Worm (Caenorhabditis elegans) whole organism, L1 larva: ENCODE results near the gene epg-5.

Experiments
- C04F5.9 ChIP-seq: sonication (generic microtip); optimal IDR thresholded peaks from 2 replicates; lab custom pipeline; 2016; ENCODE audit warnings: missing genetic modification characterization, missing compliant biosample characterization
- C16A3.4 ChIP-seq: fragments of 150-350 bp; optimal IDR thresholded peaks from 2 replicates; lab custom pipeline; 2014; ENCODE audit warnings: missing biosample characterization, missing genetic modification characterization
- F16B12.6 ChIP-seq: fragments of 150-350 bp; optimal IDR thresholded peaks from 2 replicates; lab custom pipeline; 2014; ENCODE audit warnings: missing biosample characterization, missing genetic modification characterization
- Y116A8C.19 ChIP-seq: sonication (generic microtip); optimal IDR thresholded peaks from 2 replicates; lab custom pipeline; 2016; ENCODE audit warnings: missing compliant biosample characterization, missing genetic modification characterization, borderline replicate concordance
- alr-1 ChIP-seq: fragments of 200-800 bp; sonication (Bioruptor generic); optimal IDR thresholded peaks from 2 replicates; lab custom pipeline; 2018; ENCODE audit warnings: borderline replicate concordance, mild to moderate bottlenecking, missing genetic modification characterization, missing compliant biosample characterization
- ama-1 ChIP-seq: fragments of 150-350 bp; optimal IDR thresholded peaks from 2 replicates; lab custom pipeline; 2014
- blmp-1 ChIP-seq: fragments of 150-350 bp; optimal IDR thresholded peaks from 2 replicates; lab custom pipeline; 2014; ENCODE audit warnings: missing biosample characterization, missing genetic modification characterization
- ceh-63 ChIP-seq: fragments of 200-800 bp; sonication (Bioruptor generic); optimal IDR thresholded peaks from 2 replicates; lab custom pipeline; 2018; ENCODE audit warnings: mild to moderate bottlenecking, missing genetic modification characterization, missing compliant biosample characterization
- ceh-88 ChIP-seq: fragments of 200-800 bp; sonication (Bioruptor generic); IDR thresholded peaks from 2 replicates; pipeline ENCODE4 v1.3.6; 2022; ENCODE audit warnings: missing genetic modification characterization, missing compliant biosample characterization
- ceh-90 ChIP-seq: sonication (generic microtip); optimal IDR thresholded peaks from 2 replicates; lab custom pipeline; 2016; ENCODE audit warnings: missing genetic modification characterization, missing compliant biosample characterization
- ces-1 ChIP-seq: fragments of 150-350 bp; optimal IDR thresholded peaks from 2 replicates; lab custom pipeline; 2014; ENCODE audit warnings: missing biosample characterization, missing genetic modification reagents, missing genetic modification characterization
- efl-1 ChIP-seq, 4 experiments: fragments of 150-350 bp; optimal IDR thresholded peaks in 3 of 4; peaks in 1 of 4; 1 replicate in 1 of 4; 2 replicates in 3 of 4; lab custom pipeline; 2014; ENCODE audit warnings: missing biosample characterization in 2 of 4, missing genetic modification characterization in 2 of 4, missing genetic modification reagents in 2 of 4
- efl-3 ChIP-seq: fragments of 200-800 bp; sonication (Bioruptor generic); optimal IDR thresholded peaks from 2 replicates; lab custom pipeline; 2018; ENCODE audit warnings: mild to moderate bottlenecking, missing genetic modification characterization, missing compliant biosample characterization
- egl-27 ChIP-seq, 2 experiments: fragments of 150-350 bp in 1 of 2; sonication (generic microtip); optimal IDR thresholded peaks; 3 replicates each; lab custom pipeline; 2017 to 2018; ENCODE audit warnings: missing biosample characterization in 2 of 2, missing genetic modification characterization in 2 of 2, missing genetic modification reagents in 2 of 2
- ets-5 ChIP-seq: fragments of 200-800 bp; sonication (Bioruptor generic); IDR thresholded peaks from 2 replicates; pipeline ENCODE4 v1.3.6; 2022; ENCODE audit warnings: missing genetic modification characterization, missing compliant biosample characterization
- fkh-4 ChIP-seq: sonication (generic microtip); optimal IDR thresholded peaks from 2 replicates; lab custom pipeline; 2016; ENCODE audit warnings: missing compliant biosample characterization, missing genetic modification characterization, borderline replicate concordance
- fkh-8 ChIP-seq: sonication (generic microtip); optimal IDR thresholded peaks from 2 replicates; lab custom pipeline; 2016; ENCODE audit warnings: mild to moderate bottlenecking, missing genetic modification characterization, missing compliant biosample characterization
- hlh-17 ChIP-seq: fragments of 200-800 bp; sonication (Bioruptor generic); optimal IDR thresholded peaks from 2 replicates; lab custom pipeline; 2018; ENCODE audit warnings: missing genetic modification characterization, mild to moderate bottlenecking, missing compliant biosample characterization, moderate library complexity, borderline replicate concordance
- irx-1 ChIP-seq: sonication (generic microtip); optimal IDR thresholded peaks from 2 replicates; lab custom pipeline; 2016; ENCODE audit warnings: missing genetic modification characterization, missing compliant biosample characterization
- isw-1 ChIP-seq: fragments of 200-800 bp; sonication (Bioruptor generic); IDR thresholded peaks from 2 replicates; pipeline ENCODE4 v1.3.6; 2022; ENCODE audit warnings: missing genetic modification characterization, missing compliant biosample characterization
- jun-1 ChIP-seq: fragments of 150-350 bp; optimal IDR thresholded peaks from 2 replicates; lab custom pipeline; 2014; ENCODE audit warnings: missing biosample characterization, missing genetic modification reagents, missing genetic modification characterization
- lin-13 ChIP-seq: fragments of 150-350 bp; optimal IDR thresholded peaks from 2 replicates; lab custom pipeline; 2014; ENCODE audit warnings: missing biosample characterization, missing genetic modification reagents, missing genetic modification characterization
- lin-35 ChIP-seq, 2 experiments: fragments of 150-350 bp; optimal IDR thresholded peaks; 2 replicates each; lab custom pipeline; 2014; ENCODE audit warnings: missing biosample characterization in 2 of 2, missing genetic modification characterization in 2 of 2, missing genetic modification reagents in 2 of 2
- lsy-2 ChIP-seq, 2 experiments: fragments of 150-350 bp; optimal IDR thresholded peaks; 2 replicates each; lab custom pipeline; 2014; ENCODE audit warnings: missing biosample characterization in 2 of 2, missing genetic modification characterization in 2 of 2
- nhr-19 ChIP-seq: fragments of 200-800 bp; sonication (Bioruptor generic); conservative IDR thresholded peaks from 2 replicates; pipeline ENCODE4 v1.3.6; 2022; ENCODE audit warnings: missing genetic modification characterization, missing compliant biosample characterization
- nhr-237 ChIP-seq: fragments of 150-350 bp; optimal IDR thresholded peaks from 2 replicates; lab custom pipeline; 2014; ENCODE audit warnings: missing biosample characterization, missing genetic modification characterization
- nhr-28 ChIP-seq: fragments of 150-350 bp; optimal IDR thresholded peaks from 2 replicates; lab custom pipeline; 2014; ENCODE audit warnings: missing biosample characterization, missing genetic modification characterization
- nhr-47 ChIP-seq: sonication (generic microtip); optimal IDR thresholded peaks from 2 replicates; lab custom pipeline; 2016; ENCODE audit warnings: mild to moderate bottlenecking, missing genetic modification characterization, moderate library complexity, missing compliant biosample characterization
- nhr-71 ChIP-seq: sonication (generic microtip); optimal IDR thresholded peaks from 2 replicates; lab custom pipeline; 2016; ENCODE audit warnings: mild to moderate bottlenecking, missing genetic modification characterization, moderate library complexity, missing compliant biosample characterization
- nhr-77 ChIP-seq: fragments of 150-350 bp; optimal IDR thresholded peaks from 2 replicates; lab custom pipeline; 2014; ENCODE audit warnings: missing biosample characterization, missing genetic modification characterization
- nhr-84 ChIP-seq: sonication (generic microtip); optimal IDR thresholded peaks from 2 replicates; lab custom pipeline; 2017; ENCODE audit warnings: missing biosample characterization, missing genetic modification characterization
- rnt-1 ChIP-seq: sonication (generic microtip); optimal IDR thresholded peaks from 2 replicates; lab custom pipeline; 2016; ENCODE audit warnings: mild to moderate bottlenecking, missing genetic modification characterization, moderate library complexity, missing compliant biosample characterization
- sptf-1 ChIP-seq: fragments of 150-350 bp; optimal IDR thresholded peaks from 2 replicates; lab custom pipeline; 2014; ENCODE audit warnings: missing biosample characterization, missing genetic modification characterization
- tbx-2 ChIP-seq: sonication (generic microtip); optimal IDR thresholded peaks from 2 replicates; lab custom pipeline; 2016; ENCODE audit warnings: missing genetic modification characterization, missing compliant biosample characterization
- tlp-1 ChIP-seq: fragments of 150-350 bp; optimal IDR thresholded peaks from 2 replicates; lab custom pipeline; 2014; ENCODE audit warnings: missing biosample characterization, missing genetic modification characterization
- unc-30 ChIP-seq: sonication (generic microtip); optimal IDR thresholded peaks from 2 replicates; lab custom pipeline; 2017; ENCODE audit warnings: missing biosample characterization, missing genetic modification characterization
- unc-86 ChIP-seq: sonication (generic microtip); optimal IDR thresholded peaks from 2 replicates; lab custom pipeline; 2016; ENCODE audit warnings: missing genetic modification characterization, missing compliant biosample characterization
- vab-15 ChIP-seq: sonication (generic microtip); optimal IDR thresholded peaks from 2 replicates; lab custom pipeline; 2017; ENCODE audit warnings: missing genotype, mild to moderate bottlenecking, missing genetic modification characterization, missing compliant biosample characterization
- xbp-1 ChIP-seq: sonication (generic microtip); optimal IDR thresholded peaks from 2 replicates; lab custom pipeline; 2016; ENCODE audit warnings: missing genetic modification characterization, missing compliant biosample characterization
- zag-1 ChIP-seq: fragments of 150-350 bp; optimal IDR thresholded peaks from 2 replicates; lab custom pipeline; 2014; ENCODE audit warnings: missing biosample characterization, missing genetic modification characterization

The epg-5 gene

DNA sequence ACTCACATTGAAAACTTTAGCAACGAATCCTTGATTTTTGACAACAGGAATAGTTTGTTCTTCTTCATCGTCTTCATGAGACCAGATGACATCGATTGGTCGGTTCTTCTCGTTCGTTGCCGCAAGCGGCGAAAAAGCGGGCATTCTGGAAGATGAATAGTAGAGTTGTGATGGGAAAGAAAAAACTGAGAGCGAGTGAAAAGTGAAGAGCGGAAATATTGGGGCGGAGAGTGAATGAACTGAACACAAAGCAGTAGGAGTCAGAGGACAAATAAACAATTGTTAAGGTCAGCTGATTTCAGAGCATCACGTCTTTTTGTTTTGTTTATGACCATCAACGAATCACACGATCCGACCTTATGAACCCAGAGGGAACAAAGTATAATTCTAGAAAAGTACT lies 47.9 kb downstream of the epg-5 start, which contains the start of gene F18C5.10 (continued):
- TF ChIP-seq Y116A8C.19 (tag; lab: Kevin White, UChicago) (no peak), ets-5 (no peak), nhr-19 (GFP tag; lab: Robert Waterston, UW) (peak; percentile 36), ces-1 (GFP tag; lab: Kevin White, UChicago) (no peak), xbp-1 (tag; lab: Kevin White, UChicago) (no peak), ceh-63 (GFP tag; lab: Kevin White, UChicago) (no peak), nhr-84 (no peak), tbx-2 (tag; lab: Kevin White, UChicago) (no peak), lsy-2 (tag; optimal IDR thresholded peaks at IDR 0.05; lab: Kevin White, UChicago) (peak in 1 of 2 experiments; percentile 26), efl-1 (optimal IDR thresholded peaks at IDR 0.05; lab: Kevin White, UChicago) (no peak), efl-1 (GFP tag; optimal IDR thresholded peaks at IDR 0.05 in 1 of 2; lab: Kevin White, UChicago) (no peak), jun-1 (tag; lab: Kevin White, UChicago) (no peak), egl-27 (tag; optimal IDR thresholded peaks at IDR 0.05; lab: Kevin White, UChicago) (no peak), sptf-1 (tag; lab: Kevin White, UChicago) (no peak), tlp-1 (no peak), nhr-28 (tag; lab: Kevin White, UChicago) (no peak), unc-30 (tag; lab: Kevin White, UChicago) (no peak), alr-1 (tag; lab: Kevin White, UChicago) (no peak), C16A3.4 (peak; percentile 20), hlh-17 (no peak), rnt-1 (tag; lab: Kevin White, UChicago) (peak; percentile 16), unc-86 (tag; lab: Kevin White, UChicago) (no peak), irx-1 (tag; lab: Kevin White, UChicago) (no peak), C04F5.9 (tag; lab: Kevin White, UChicago) (no peak)

DNA sequence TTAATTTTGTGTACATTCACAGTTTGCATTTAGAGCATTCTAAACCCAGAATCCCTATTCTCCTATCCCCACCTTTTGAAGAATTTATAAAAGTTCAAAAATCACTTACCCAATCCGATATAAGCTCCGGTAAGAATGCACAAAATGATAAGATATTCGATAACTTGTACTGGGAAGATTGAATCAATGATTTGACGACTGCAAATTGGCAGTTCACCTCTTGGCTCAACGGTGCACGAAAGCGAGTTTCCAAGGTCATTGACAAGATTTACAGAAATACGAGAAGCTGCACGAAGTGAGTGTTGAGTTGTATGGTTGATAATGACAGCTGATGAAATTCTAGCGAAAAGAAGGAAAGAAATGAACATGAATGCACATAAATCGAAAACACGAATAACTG lies 48.9 kb downstream of the epg-5 start:
- no peak for TF ChIP-seq blmp-1 (tag; lab: Kevin White, UChicago)
- no peak for TF ChIP-seq F16B12.6 (tag; lab: Kevin White, UChicago)
- TF ChIP-seq fkh-4: no peak
- no peak for TF ChIP-seq nhr-47 (tag; lab: Kevin White, UChicago)
- TF ChIP-seq vab-15: no peak
- no peak for TF ChIP-seq isw-1 (GFP tag; lab: Robert Waterston, UW)
- no peak for TF ChIP-seq tlp-1
- TF ChIP-seq efl-3 (GFP tag; lab: Kevin White, UChicago): no peak

- TF ChIP-seq lin-35 (GFP tag; optimal IDR thresholded peaks at IDR 0.05; lab: Kevin White, UChicago) (peak in 1 of 2 experiments; percentile 19), unc-86 (tag; lab: Kevin White, UChicago) (no peak), unc-30 (tag; lab: Kevin White, UChicago) (no peak), ceh-88 (GFP tag; lab: Robert Waterston, UW) (no peak), nhr-77 (tag; lab: Kevin White, UChicago) (no peak), efl-1 (optimal IDR thresholded peaks at IDR 0.05; lab: Kevin White, UChicago) (no peak), efl-1 (GFP tag; optimal IDR thresholded peaks at IDR 0.05 in 1 of 2; lab: Kevin White, UChicago) (peak in 1 of 2 experiments; percentile 14), F16B12.6 (tag; lab: Kevin White, UChicago) (no peak), ama-1 (lab: Kevin White, UChicago) (peak; percentile 64), nhr-237 (tag; lab: Kevin White, UChicago) (no peak), lin-13 (GFP tag; lab: Kevin White, UChicago) (no peak)
- TF ChIP-seq, all 84 proteins: peak for 3
Measured at ce11 chrII:6558887-6559286, 50.3 kb downstream of the epg-5 start.

DNA sequence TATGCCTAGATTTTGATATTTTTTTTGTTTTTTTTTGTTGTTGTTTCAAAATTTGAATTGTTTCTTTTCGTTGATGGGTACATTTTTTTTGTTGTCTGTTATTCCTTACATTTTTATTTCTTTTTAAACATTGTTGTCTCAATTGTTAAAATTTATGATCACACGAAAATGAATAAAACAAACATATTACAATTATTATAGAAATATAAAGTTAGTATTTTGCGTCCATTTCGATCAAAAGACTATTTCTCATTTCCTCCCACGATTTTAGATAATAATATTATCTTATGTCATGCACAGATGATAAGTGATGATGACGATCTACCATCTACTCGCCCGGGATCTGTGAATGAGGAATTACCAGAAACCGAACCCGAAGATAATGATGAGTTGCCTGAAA lies 54.5 kb downstream of the epg-5 start, which contains the start of gene wrn-1:
wrn-1 (plus strand) TSS at position 301 of the 400 bp plus-strand sequence.
- no peak for TF ChIP-seq tlp-1
- TF ChIP-seq zag-1 (tag; lab: Kevin White, UChicago): no peak
- no peak for TF ChIP-seq ces-1 (GFP tag; lab: Kevin White, UChicago)
- TF ChIP-seq ama-1 (lab: Kevin White, UChicago): no peak
- TF ChIP-seq F16B12.6 (tag; lab: Kevin White, UChicago): no peak
- no peak for TF ChIP-seq nhr-71 (tag; lab: Kevin White, UChicago)
- TF ChIP-seq ceh-90 (tag; lab: Kevin White, UChicago): no peak
- TF ChIP-seq fkh-8 (tag; lab: Kevin White, UChicago): no peak
- TF ChIP-seq, all 84 proteins: peak for 0
